Worm (Caenorhabditis elegans) whole organism, early embryonic: ENCODE data around the gene ins-7.

Source experiments
- B0310.2 ChIP-seq: sonication (generic microtip); optimal IDR thresholded peaks from 2 replicates; lab custom pipeline; 2016; ENCODE audit warnings: mild to moderate bottlenecking, missing genetic modification characterization, missing compliant biosample characterization
- flt-1 ChIP-seq: fragments of 200-800 bp; sonication (Bioruptor generic); IDR thresholded peaks from 2 replicates; pipeline ENCODE4 v1.3.6; 2022; ENCODE audit warnings: missing genetic modification characterization, missing compliant biosample characterization
- sea-1 ChIP-seq: fragments of 200-800 bp; sonication (Bioruptor generic); conservative IDR thresholded peaks from 2 replicates; pipeline ENCODE4 v1.3.6; 2022; ENCODE audit warnings: missing genetic modification characterization, missing compliant biosample characterization
- tbx-37 ChIP-seq: fragments of 200-800 bp; sonication (Bioruptor generic); conservative IDR thresholded peaks from 2 replicates; pipeline ENCODE4 v1.3.6; 2022; ENCODE audit warnings: missing genetic modification reagents, missing genetic modification characterization, missing compliant biosample characterization

DNA sequence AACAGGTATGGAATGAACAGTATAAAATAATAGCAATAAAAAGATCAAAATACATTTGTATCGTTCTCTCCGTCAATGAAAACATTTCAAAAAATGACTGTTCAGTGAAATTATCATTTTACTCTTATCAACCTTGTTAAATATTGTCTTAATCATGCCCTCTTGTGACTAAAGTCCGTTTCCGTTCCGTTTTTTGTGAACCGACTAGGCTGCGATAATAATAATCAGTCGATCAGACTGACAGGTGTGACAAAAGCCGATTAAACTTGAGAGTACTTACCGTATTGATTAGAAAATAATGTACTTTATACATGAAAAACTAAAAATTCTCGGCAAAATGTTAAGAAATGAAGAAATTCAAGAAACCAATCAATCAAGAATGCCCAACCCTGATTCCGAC is at the start of gene ins-7:
- no peak for TF ChIP-seq flt-1 (GFP tag; lab: Robert Waterston, UW)
- no peak for TF ChIP-seq sea-1 (GFP tag; lab: Robert Waterston, UW)
- no peak for TF ChIP-seq B0310.2 (tag; lab: Kevin White, UChicago)
- no peak for TF ChIP-seq tbx-37 (GFP tag; lab: Robert Waterston, UW)
